Worm (Caenorhabditis elegans) whole organism, midembryonic: ENCODE data around the gene mek-1.

Source experiments
- T22C8.4 ChIP-seq: fragments of 200-800 bp; sonication (Bioruptor generic); IDR thresholded peaks from 2 replicates; pipeline ENCODE4 v1.3.6; 2022; ENCODE audit warnings: missing genetic modification characterization, missing compliant biosample characterization
- flt-1 ChIP-seq: fragments of 200-800 bp; sonication (Bioruptor generic); IDR thresholded peaks from 2 replicates; pipeline ENCODE4 v1.3.6; 2022; ENCODE audit warnings: missing genetic modification characterization, missing compliant biosample characterization
- klf-2 ChIP-seq: fragments of 200-800 bp; sonication (Bioruptor generic); conservative IDR thresholded peaks from 2 replicates; pipeline ENCODE4 v1.3.6; 2022; ENCODE audit warnings: missing genetic modification reagents, missing genetic modification characterization, missing compliant biosample characterization
- med-1 ChIP-seq: sonication (generic microtip); optimal IDR thresholded peaks from 2 replicates; lab custom pipeline; 2017; ENCODE audit warnings: missing genetic modification characterization, mild to moderate bottlenecking, missing compliant biosample characterization, antibody characterized with exemption, missing genetic modification reagents; ENCODE audit not compliant: insufficient read depth
- tab-1 ChIP-seq: fragments of 200-800 bp; sonication (Bioruptor generic); IDR thresholded peaks from 2 replicates; pipeline ENCODE4 v1.3.6; 2022; ENCODE audit warnings: missing genetic modification characterization, missing compliant biosample characterization
- ztf-23 ChIP-seq: fragments of 200-800 bp; sonication (Bioruptor generic); IDR thresholded peaks from 2 replicates; pipeline ENCODE4 v1.3.6; 2022; ENCODE audit warnings: missing genetic modification reagents, missing genetic modification characterization, missing compliant biosample characterization
- ztf-29 ChIP-seq: fragments of 200-800 bp; sonication (Bioruptor generic); IDR thresholded peaks from 2 replicates; pipeline ENCODE4 v1.3.6; 2022; ENCODE audit warnings: missing genetic modification reagents, missing genetic modification characterization, missing compliant biosample characterization

DNA sequence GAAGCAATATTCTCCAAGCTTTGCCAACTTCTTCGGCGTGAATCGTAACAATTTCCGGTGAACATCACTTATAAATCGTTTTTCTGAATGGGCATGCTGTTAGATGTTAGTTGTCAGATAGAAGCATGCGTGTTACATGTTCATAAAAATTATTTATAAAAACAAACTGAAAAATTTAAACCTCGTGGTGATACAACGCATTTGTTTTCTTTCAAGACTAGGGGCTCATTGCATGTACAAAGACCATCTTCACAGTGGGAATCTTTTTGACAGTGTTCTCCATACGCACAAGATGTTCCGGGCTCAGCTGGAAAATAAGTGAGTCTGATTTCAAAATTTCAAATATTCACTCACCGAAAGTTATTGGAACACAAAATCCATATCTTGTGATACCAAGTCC lies 33.7 kb downstream of the mek-1 start:
- no peak for TF ChIP-seq ztf-23
- TF ChIP-seq flt-1 (GFP tag; lab: Robert Waterston, UW): no peak
- TF ChIP-seq klf-2 (GFP tag; lab: Robert Waterston, UW): no peak
- no peak for TF ChIP-seq tab-1
- no peak for TF ChIP-seq med-1
- no peak for TF ChIP-seq ztf-29 (GFP tag; lab: Robert Waterston, UW)
- no peak for TF ChIP-seq T22C8.4 (GFP tag; lab: Robert Waterston, UW)
